Fruit fly (Drosophila melanogaster) whole organism, pupa: ENCODE results near the gene CG10584.
A peak's percentile ranks its signal among the peaks of the same experiment; 100 is the strongest.

Experiments
- CG10348 ChIP-seq: fragments of 200-800 bp; sonication (Bioruptor generic); IDR thresholded peaks from 2 replicates; pipeline ENCODE4 v1.3.6; 2022; ENCODE audit warnings: missing biosample characterization, missing genetic modification characterization
- CG12605 ChIP-seq: fragments of 200-800 bp; sonication (Bioruptor generic); IDR thresholded peaks from 2 replicates; pipeline ENCODE4 v1.3.6; 2022; ENCODE audit warnings: missing biosample characterization, missing genetic modification characterization
- CG13204 ChIP-seq: fragments of 200-800 bp; sonication (Bioruptor generic); optimal IDR thresholded peaks from 2 replicates; lab custom pipeline; 2018; ENCODE audit warnings: missing biosample characterization, mild to moderate bottlenecking, missing genetic modification characterization, moderate library complexity
- CG14655 ChIP-seq: fragments of 200-800 bp; sonication (Bioruptor generic); optimal IDR thresholded peaks from 3 replicates; lab custom pipeline; 2017; ENCODE audit warnings: mild to moderate bottlenecking, missing biosample characterization, missing genetic modification reagents, missing genetic modification characterization
- CG15710 ChIP-seq: fragments of 200-800 bp; sonication (Bioruptor generic); optimal IDR thresholded peaks from 2 replicates; lab custom pipeline; 2018; ENCODE audit warnings: missing biosample characterization, mild to moderate bottlenecking, missing genetic modification characterization, moderate library complexity
- CG17806 ChIP-seq: fragments of 200-800 bp; sonication (Bioruptor generic); optimal IDR thresholded peaks from 2 replicates; lab custom pipeline; 2018; ENCODE audit warnings: missing biosample characterization, mild to moderate bottlenecking, missing genetic modification characterization, moderate library complexity
- CG32121 ChIP-seq: fragments of 200-800 bp; sonication (Bioruptor generic); IDR thresholded peaks from 2 replicates; pipeline ENCODE4 v1.3.6; 2022; ENCODE audit warnings: missing biosample characterization, missing genetic modification characterization
- CG4496 ChIP-seq: fragments of 200-800 bp; sonication (Bioruptor generic); IDR thresholded peaks from 3 replicates; pipeline ENCODE4 v1.3.6; 2022; ENCODE audit warnings: missing biosample characterization, missing genetic modification characterization
- CG8159 ChIP-seq: fragments of 200-800 bp; sonication (Bioruptor generic); optimal IDR thresholded peaks from 3 replicates; lab custom pipeline; 2018; ENCODE audit warnings: missing biosample characterization, mild to moderate bottlenecking, missing genetic modification characterization, moderate library complexity
- CG8301 ChIP-seq: fragments of 200-800 bp; sonication (Bioruptor generic); optimal IDR thresholded peaks from 2 replicates; lab custom pipeline; 2018; ENCODE audit warnings: missing biosample characterization, mild to moderate bottlenecking, missing genetic modification characterization
- CG9948 ChIP-seq: fragments of 200-800 bp; sonication (Bioruptor generic); optimal IDR thresholded peaks from 2 replicates; lab custom pipeline; 2018; ENCODE audit warnings: missing biosample characterization, mild to moderate bottlenecking, missing genetic modification characterization, moderate library complexity
- D1 ChIP-seq: fragments of 200-800 bp; sonication (Bioruptor generic); optimal IDR thresholded peaks from 2 replicates; lab custom pipeline; 2018; ENCODE audit warnings: missing biosample characterization, mild to moderate bottlenecking, missing genetic modification characterization, moderate library complexity
- EcR ChIP-seq: fragments of 200-800 bp; sonication (Bioruptor generic); optimal IDR thresholded peaks from 3 replicates; lab custom pipeline; 2019; ENCODE audit warnings: missing biosample characterization, missing genetic modification characterization, mild to moderate bottlenecking, moderate library complexity, missing genetic modification reagents
- Ets98B ChIP-seq: fragments of 200-800 bp; sonication (Bioruptor generic); IDR thresholded peaks from 2 replicates; pipeline ENCODE4 v1.3.6; 2022; ENCODE audit warnings: missing biosample characterization, missing genetic modification characterization
- Pif1A ChIP-seq: fragments of 200-800 bp; sonication (Bioruptor generic); optimal IDR thresholded peaks from 3 replicates; lab custom pipeline; 2016; ENCODE audit warnings: missing biosample characterization, missing genetic modification characterization
- Pif1B ChIP-seq: fragments of 200-800 bp; sonication (Bioruptor generic); optimal IDR thresholded peaks from 3 replicates; lab custom pipeline; 2016; ENCODE audit warnings: missing biosample characterization, missing genetic modification characterization
- fd96Ca ChIP-seq: fragments of 200-800 bp; sonication (Bioruptor generic); IDR thresholded peaks from 3 replicates; pipeline ENCODE4 v1.3.6; 2022; ENCODE audit warnings: missing biosample characterization, missing genetic modification characterization
- gl ChIP-seq: fragments of 200-800 bp; sonication (Bioruptor generic); optimal IDR thresholded peaks from 2 replicates; lab custom pipeline; 2018; ENCODE audit warnings: missing biosample characterization, mild to moderate bottlenecking, missing genetic modification characterization
- rn ChIP-seq: fragments of 200-800 bp; sonication (Bioruptor generic); IDR thresholded peaks from 2 replicates; pipeline ENCODE4 v1.3.6; 2022; ENCODE audit warnings: missing biosample characterization, missing genetic modification characterization

Gene CG10584

dm6 chr3L:21067553-21068157, 36.5 kb upstream of the CG10584 start:
- TF ChIP-seq CG8159 (tag; lab: Kevin White, UChicago), result no peak
- TF ChIP-seq CG13204 (GFP tag; lab: Kevin White, UChicago), result peak; percentile 81
- TF ChIP-seq CG15710 (tag; lab: Kevin White, UChicago), result no peak
- no peak for TF ChIP-seq fd96Ca (GFP tag; lab: Robert Waterston, UW)
- peak; percentile 40; the same call in 1 of the 3 replicates for TF ChIP-seq CG4496 (GFP tag; lab: Robert Waterston, UW)
- TF ChIP-seq EcR, result peak; percentile 84
- peak; percentile 15 for TF ChIP-seq gl (tag; lab: Kevin White, UChicago)
- TF ChIP-seq CG14655, result no peak
- TF ChIP-seq CG17806, result no peak

DNA sequence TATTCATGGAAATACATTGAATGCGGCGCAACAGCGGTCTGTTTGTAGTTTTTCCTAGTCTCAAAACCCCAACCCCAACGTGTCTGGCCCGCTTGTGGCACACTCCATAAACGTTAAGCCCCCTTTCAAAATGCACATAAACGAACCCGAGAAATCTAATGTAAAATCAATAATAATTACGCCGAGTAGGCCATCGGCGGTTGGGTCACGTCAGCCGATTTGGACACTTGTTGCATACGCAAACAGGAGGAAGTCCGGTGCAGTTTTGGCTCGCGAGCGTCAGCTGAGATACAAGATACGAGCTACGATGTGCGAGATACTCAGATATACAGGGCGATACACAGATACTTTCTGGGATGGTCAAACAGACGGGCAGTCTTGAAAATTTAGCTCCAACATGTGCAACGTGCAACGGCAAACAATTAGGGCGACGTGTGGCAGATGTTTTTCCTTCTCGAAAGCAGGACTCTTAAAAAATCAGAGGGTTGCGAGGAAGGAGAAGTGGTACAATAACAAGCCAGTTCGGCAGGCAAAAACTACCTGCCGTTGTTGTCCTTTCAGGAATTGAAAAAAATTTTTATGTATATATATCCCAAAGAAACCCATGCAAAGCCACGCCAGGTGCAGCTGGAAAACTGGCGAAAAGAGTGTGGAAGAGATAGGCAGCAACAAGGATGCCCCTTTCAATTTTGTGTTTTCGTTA, 35.2 kb upstream of the CG10584 start:
- TF ChIP-seq rn (GFP tag; lab: Robert Waterston, UW) (no peak), gl (tag; lab: Kevin White, UChicago) (no peak), CG17806 (no peak)

DNA sequence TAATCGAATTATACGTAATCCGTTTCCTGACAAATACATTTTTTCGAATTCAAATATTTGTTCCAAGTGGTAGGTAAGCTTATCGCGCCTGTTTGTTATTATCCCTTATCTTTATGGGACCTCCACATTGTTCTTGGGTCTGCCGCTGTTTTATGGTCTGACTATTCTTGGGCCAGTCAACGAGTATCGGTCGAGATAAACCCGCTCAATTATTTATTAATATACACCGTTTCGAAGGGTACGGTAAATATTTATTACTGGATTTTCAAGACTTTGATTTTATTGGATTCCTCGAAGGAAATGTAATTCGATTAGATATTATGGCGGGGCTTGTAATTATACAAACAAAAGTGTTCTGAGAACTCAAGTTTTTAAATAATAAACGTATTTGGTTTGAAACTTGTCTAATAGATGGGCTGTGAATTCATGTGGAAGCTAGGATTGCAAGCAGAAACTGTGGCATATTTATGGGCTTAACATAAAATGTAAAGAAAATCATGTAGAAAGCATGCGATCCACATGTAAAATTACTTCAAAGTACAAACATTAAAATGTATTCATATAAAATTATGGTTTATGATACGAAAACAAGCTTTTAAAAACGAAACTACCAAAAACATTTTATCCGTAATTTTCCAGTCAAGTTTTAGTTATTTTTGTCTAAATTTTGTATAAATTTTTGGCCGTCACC, 34.2 kb upstream of the CG10584 start, which contains the start of gene CG43072:
TSS of gene CG43072 (plus strand) at position 641 of the 691 bp plus-strand sequence.
- TF ChIP-seq rn (GFP tag; lab: Robert Waterston, UW) (no peak), D1 (tag; lab: Kevin White, UChicago) (peak; percentile 86)

DNA sequence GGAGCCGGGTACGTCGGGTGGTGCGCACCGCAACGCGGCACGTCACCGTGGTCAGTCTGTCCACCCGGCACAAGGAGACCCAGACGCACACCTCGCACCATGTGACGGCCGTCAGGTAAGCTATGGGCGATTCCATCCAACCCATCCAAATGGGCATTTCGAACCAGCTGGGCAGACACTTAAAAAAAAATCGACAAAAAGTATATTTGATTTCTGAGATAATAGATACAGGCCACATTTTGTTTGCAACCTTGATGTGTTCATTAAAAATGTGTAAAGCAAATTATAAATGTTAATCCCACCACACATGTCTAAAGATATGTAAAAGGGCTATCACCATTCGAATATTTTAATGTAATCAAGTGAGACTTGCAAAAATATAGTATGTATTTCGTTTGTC, 33.4 kb upstream of the CG10584 start:
- TF ChIP-seq Ets98B (no peak), CG13204 (GFP tag; lab: Kevin White, UChicago) (no peak), CG14655 (no peak), CG9948 (tag; lab: Kevin White, UChicago) (no peak), Pif1B (no peak), EcR (no peak), CG8159 (tag; lab: Kevin White, UChicago) (no peak), CG15710 (tag; lab: Kevin White, UChicago) (no peak)

DNA sequence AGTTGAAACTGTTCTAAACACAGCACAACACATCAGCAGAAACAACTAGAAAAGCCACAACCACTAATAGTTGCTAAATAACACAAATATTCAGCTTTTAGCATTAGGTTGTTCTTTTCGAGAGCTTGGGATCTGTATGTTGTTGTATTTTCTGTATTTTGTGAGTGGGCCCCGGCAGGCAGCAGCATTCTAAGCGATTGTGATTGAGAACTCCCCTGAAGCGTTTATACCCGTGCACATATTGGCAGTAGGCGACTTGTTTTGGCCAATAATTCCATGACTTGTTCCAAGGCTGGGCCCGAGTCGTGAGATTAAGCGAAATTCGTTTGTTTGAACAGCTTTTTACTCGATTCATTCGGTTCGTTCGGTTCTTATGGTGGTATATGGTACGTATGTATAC, 30.8 kb upstream of the CG10584 start:
- TF ChIP-seq CG17806 (no peak), CG14655 (no peak), Pif1A (GFP tag; lab: Kevin White, UChicago) (no peak), rn (GFP tag; lab: Robert Waterston, UW) (no peak), CG9948 (tag; lab: Kevin White, UChicago) (no peak), CG15710 (tag; lab: Kevin White, UChicago) (no peak)

DNA sequence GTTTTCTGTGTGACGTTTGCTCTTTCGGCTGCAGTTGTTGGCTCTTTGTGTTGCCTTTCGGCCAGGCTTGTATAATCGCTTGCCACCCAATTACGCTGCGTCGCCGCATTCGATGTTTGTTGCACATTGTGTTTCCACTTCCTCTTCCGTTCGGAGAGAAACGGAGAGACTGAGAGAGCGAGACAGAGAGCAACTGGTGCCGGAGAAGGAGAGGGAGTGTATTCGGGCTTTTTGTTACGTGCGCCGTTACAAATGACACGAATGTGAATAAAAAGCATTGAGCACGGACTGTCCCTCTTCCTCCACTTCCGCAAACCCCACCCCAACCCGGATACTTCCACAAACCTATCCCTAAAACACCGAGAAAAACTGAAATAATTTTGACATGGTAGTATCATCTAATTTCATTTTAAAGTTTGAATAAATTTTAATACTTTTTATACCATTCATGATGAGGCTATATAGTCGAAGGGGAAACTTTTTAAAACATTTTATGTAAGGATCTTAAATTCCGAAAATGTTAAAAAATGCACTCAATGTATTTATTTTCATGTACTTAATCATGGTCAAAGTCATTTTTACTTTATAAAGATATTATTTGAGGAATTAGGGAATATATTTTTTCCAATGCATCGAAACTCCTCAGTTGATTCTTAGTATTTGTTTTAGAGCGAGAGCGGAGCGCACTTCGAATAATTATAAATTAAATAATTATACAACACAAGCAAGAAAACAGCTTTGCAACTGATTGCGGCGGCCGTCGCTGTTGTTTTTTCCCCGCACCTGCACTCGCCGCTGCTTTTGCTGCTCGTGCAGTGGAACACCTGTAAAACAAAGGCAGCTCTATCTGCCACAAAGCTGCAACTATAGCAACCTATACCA, 29.3 kb upstream of the CG10584 start:
- no peak for TF ChIP-seq EcR
- peak; percentile 58 for TF ChIP-seq CG17806
- TF ChIP-seq CG14655, result peak; percentile 60
- TF ChIP-seq CG32121, result peak; percentile 22; the same call in 1 of the 2 replicates
- TF ChIP-seq CG8159 (tag; lab: Kevin White, UChicago), result peak; percentile 53
- peak; percentile 56 for TF ChIP-seq CG8301 (tag; lab: Kevin White, UChicago)
- TF ChIP-seq CG10348, result no peak
- no peak for TF ChIP-seq Pif1B
- peak; percentile 35 for TF ChIP-seq Pif1A (GFP tag; lab: Kevin White, UChicago)
- TF ChIP-seq CG9948 (tag; lab: Kevin White, UChicago), result peak; percentile 57

- TF ChIP-seq Pif1B (peak; percentile 40), CG4496 (GFP tag; lab: Robert Waterston, UW) (peak; percentile 67), rn (GFP tag; lab: Robert Waterston, UW) (0 out of 2 replicates have a peak, but pooled peaks have one; percentile 11), D1 (tag; lab: Kevin White, UChicago) (no peak), Ets98B (peak; percentile 65; the same call in 1 of the 2 replicates), CG8301 (tag; lab: Kevin White, UChicago) (no peak), CG15710 (tag; lab: Kevin White, UChicago) (peak; percentile 19), EcR (peak; percentile 48), CG32121 (no peak), gl (tag; lab: Kevin White, UChicago) (peak; percentile 12), fd96Ca (GFP tag; lab: Robert Waterston, UW) (peak; percentile 48; the same call in 1 of the 3 replicates), CG8159 (tag; lab: Kevin White, UChicago) (no peak), CG9948 (tag; lab: Kevin White, UChicago) (no peak), CG13204 (GFP tag; lab: Kevin White, UChicago) (peak; percentile 71), CG12605 (GFP tag; lab: Robert Waterston, UW) (peak; percentile 63; the same call in 1 of the 2 replicates), Pif1A (GFP tag; lab: Kevin White, UChicago) (peak; percentile 19)
These were observed 27.5 kb upstream of the CG10584 start for dm6 chr3L:21058651-21059050.
